Worm (Caenorhabditis elegans) whole organism, young adult: ENCODE measurements around the gene C09B8.4.

Source experiments
- F39B2.1 ChIP-seq: fragments of 200-800 bp; sonication (Bioruptor generic); IDR thresholded peaks from 2 replicates; pipeline ENCODE4 v1.3.6; 2022; ENCODE audit warnings: missing genetic modification reagents, missing genetic modification characterization, missing compliant biosample characterization
- chd-7 ChIP-seq: sonication (generic microtip); optimal IDR thresholded peaks from 2 replicates; lab custom pipeline; 2016; ENCODE audit warnings: mild to moderate bottlenecking, missing genetic modification characterization, moderate library complexity, missing compliant biosample characterization
- ets-4 ChIP-seq: fragments of 200-800 bp; sonication (Bioruptor generic); optimal IDR thresholded peaks from 2 replicates; lab custom pipeline; 2018; ENCODE audit warnings: mild to moderate bottlenecking, missing genetic modification characterization, missing compliant biosample characterization
- madf-3 ChIP-seq: fragments of 200-800 bp; sonication (Bioruptor generic); IDR thresholded peaks from 2 replicates; pipeline ENCODE4 v1.3.6; 2022; ENCODE audit warnings: missing genetic modification reagents, missing genetic modification characterization, missing compliant biosample characterization

ce11 chrX:6064385-6064784 is 44.6 kb upstream of the C09B8.4 start:
- TF ChIP-seq ets-4 (GFP tag; lab: Kevin White, UChicago) = no peak
- no peak for TF ChIP-seq chd-7 (tag; lab: Kevin White, UChicago)
- TF ChIP-seq madf-3 (GFP tag; lab: Robert Waterston, UW) = no peak
- no peak for TF ChIP-seq F39B2.1 (GFP tag; lab: Robert Waterston, UW)
